Worm (Caenorhabditis elegans): ENCODE data around the gene gpx-6.

The gpx-6 gene

ce11 chrIV:8243170-8243569 is 21.2 kb downstream of the gpx-6 start:
- no peak for TF ChIP-seq scrt-1 (GFP tag; IDR thresholded peaks at IDR 0.05)
- no peak for TF ChIP-seq F13C5.2 (tag; optimal IDR thresholded peaks at IDR 0.05)
- no peak for TF ChIP-seq tbx-37 (GFP tag; conservative IDR thresholded peaks at IDR 0.05)
- no peak for TF ChIP-seq sea-1 (GFP tag; conservative IDR thresholded peaks at IDR 0.05)
- no peak for TF ChIP-seq hmbx-1 (tag; optimal IDR thresholded peaks at IDR 0.05)
- no peak for TF ChIP-seq ceh-36 (tag; optimal IDR thresholded peaks at IDR 0.05)
- TF ChIP-seq ama-1 (optimal IDR thresholded peaks at IDR 0.05): no peak
- no peak for TF ChIP-seq pes-1 (GFP tag; IDR thresholded peaks at IDR 0.05)
- TF ChIP-seq ets-7 (tag; optimal IDR thresholded peaks at IDR 0.05): no peak
- no peak for TF ChIP-seq hnd-1 (tag; optimal IDR thresholded peaks at IDR 0.05)
- no peak for TF ChIP-seq tra-4 (tag; optimal IDR thresholded peaks at IDR 0.05)
- no peak for TF ChIP-seq hmg-4 (GFP tag; optimal IDR thresholded peaks at IDR 0.05)
- TF ChIP-seq tbx-11 (GFP tag; IDR thresholded peaks at IDR 0.05): no peak

DNA sequence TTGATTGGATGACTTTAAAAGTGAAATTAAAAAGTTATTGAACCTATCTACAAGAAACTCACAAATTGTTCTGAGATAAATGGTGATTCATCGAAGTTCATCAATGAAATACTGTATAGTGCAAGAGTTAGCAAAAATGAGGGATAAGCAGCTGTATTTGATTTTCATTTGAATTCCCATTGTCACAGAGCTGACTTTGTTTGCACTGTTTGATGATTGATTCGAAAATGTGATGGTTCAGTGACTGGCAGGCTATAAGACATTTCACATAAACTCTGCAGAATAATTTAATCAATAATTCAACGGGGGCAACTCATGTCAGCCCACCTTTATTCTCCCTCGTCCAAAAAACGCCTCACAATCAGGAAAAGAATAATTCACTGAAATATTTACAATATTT is 21.6 kb downstream of the gpx-6 start, which contains the start of gene T09A12.8:
Gene T09A12.8, minus strand, starts transcription at position 101 of the 400 bp plus-strand sequence.
- TF ChIP-seq hmg-4 (GFP tag; optimal IDR thresholded peaks at IDR 0.05) (no peak), ceh-13 (GFP tag; optimal IDR thresholded peaks at IDR 0.05) (no peak), aly-1 (tag; optimal IDR thresholded peaks at IDR 0.05) (no peak)

ce11 chrIV:8244112-8244511 is 22.1 kb downstream of the gpx-6 start, which contains the start of gene T09A12.1:
T09A12.1 (plus strand) TSS chrIV:8244412.
- TF ChIP-seq flt-1 (GFP tag; IDR thresholded peaks at IDR 0.05): no peak
- no peak for TF ChIP-seq sea-1 (GFP tag; conservative IDR thresholded peaks at IDR 0.05)
- TF ChIP-seq hnd-1 (tag; optimal IDR thresholded peaks at IDR 0.05): no peak
- no peak for TF ChIP-seq F13C5.2 (tag; optimal IDR thresholded peaks at IDR 0.05)

ce11 chrIV:8247341-8247740 is 25.3 kb downstream of the gpx-6 start:
- TF ChIP-seq tra-4 (tag; optimal IDR thresholded peaks at IDR 0.05) (no peak), tbx-37 (GFP tag; conservative IDR thresholded peaks at IDR 0.05) (no peak), F13C5.2 (tag; optimal IDR thresholded peaks at IDR 0.05) (no peak), tbx-11 (GFP tag; IDR thresholded peaks at IDR 0.05) (no peak), scrt-1 (GFP tag; IDR thresholded peaks at IDR 0.05) (no peak), aly-1 (tag; optimal IDR thresholded peaks at IDR 0.05) (no peak), ceh-13 (GFP tag; optimal IDR thresholded peaks at IDR 0.05) (no peak), ama-1 (optimal IDR thresholded peaks at IDR 0.05) (no peak), flt-1 (GFP tag; IDR thresholded peaks at IDR 0.05) (no peak), hnd-1 (tag; optimal IDR thresholded peaks at IDR 0.05) (no peak), B0310.2 (tag; optimal IDR thresholded peaks at IDR 0.05) (no peak), hmbx-1 (tag; optimal IDR thresholded peaks at IDR 0.05) (no peak), ceh-36 (tag; optimal IDR thresholded peaks at IDR 0.05) (no peak), pes-1 (GFP tag; IDR thresholded peaks at IDR 0.05) (no peak), ets-7 (tag; optimal IDR thresholded peaks at IDR 0.05) (no peak), sea-1 (GFP tag; conservative IDR thresholded peaks at IDR 0.05) (no peak)

DNA sequence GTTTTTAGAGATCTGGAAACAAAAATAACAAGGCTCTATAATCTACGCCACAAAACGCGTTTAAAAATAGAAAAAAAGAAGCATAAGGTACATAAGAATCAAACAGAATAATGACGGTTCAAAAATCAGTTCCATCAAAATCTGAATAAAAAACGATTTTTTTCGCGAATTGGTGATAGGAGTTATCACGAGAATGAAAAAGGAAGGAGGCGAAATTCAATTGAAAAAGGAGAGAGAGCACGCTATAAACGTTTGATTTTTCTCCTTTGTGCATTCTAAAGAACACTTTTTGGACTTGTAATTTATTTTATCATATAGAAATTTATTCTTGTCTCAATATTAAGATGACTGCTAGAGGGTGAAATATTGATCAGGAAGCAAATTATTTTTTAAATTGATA is 29.3 kb downstream of the gpx-6 start:
- no peak for TF ChIP-seq hnd-1 (tag; optimal IDR thresholded peaks at IDR 0.05)
- TF ChIP-seq ceh-36 (tag; optimal IDR thresholded peaks at IDR 0.05): no peak
- TF ChIP-seq hmg-4 (GFP tag; optimal IDR thresholded peaks at IDR 0.05): no peak
- no peak for TF ChIP-seq tbx-11 (GFP tag; IDR thresholded peaks at IDR 0.05)
- no peak for TF ChIP-seq ceh-13 (GFP tag; optimal IDR thresholded peaks at IDR 0.05)
- no peak for TF ChIP-seq hmbx-1 (tag; optimal IDR thresholded peaks at IDR 0.05)
- TF ChIP-seq B0310.2 (tag; optimal IDR thresholded peaks at IDR 0.05): no peak
- no peak for TF ChIP-seq ama-1 (optimal IDR thresholded peaks at IDR 0.05)
- no peak for TF ChIP-seq F13C5.2 (tag; optimal IDR thresholded peaks at IDR 0.05)
- no peak for TF ChIP-seq tbx-37 (GFP tag; conservative IDR thresholded peaks at IDR 0.05)
- TF ChIP-seq aly-1 (tag; optimal IDR thresholded peaks at IDR 0.05): no peak
- TF ChIP-seq sea-1 (GFP tag; conservative IDR thresholded peaks at IDR 0.05): no peak

- TF ChIP-seq tra-4 (tag; optimal IDR thresholded peaks at IDR 0.05) (peak; percentile 91), ets-7 (tag; optimal IDR thresholded peaks at IDR 0.05) (peak; percentile 81), hnd-1 (tag; optimal IDR thresholded peaks at IDR 0.05) (peak; percentile 93), ama-1 (optimal IDR thresholded peaks at IDR 0.05) (no peak), B0310.2 (tag; optimal IDR thresholded peaks at IDR 0.05) (peak; percentile 97), aly-1 (tag; optimal IDR thresholded peaks at IDR 0.05) (peak; percentile 91), scrt-1 (GFP tag; IDR thresholded peaks at IDR 0.05) (peak; percentile 96; the same call in 1 of the 2 replicates), pes-1 (GFP tag; IDR thresholded peaks at IDR 0.05) (peak; percentile 97), ceh-13 (GFP tag; optimal IDR thresholded peaks at IDR 0.05) (peak; percentile 97), hmbx-1 (tag; optimal IDR thresholded peaks at IDR 0.05) (peak; percentile 92), F13C5.2 (tag; optimal IDR thresholded peaks at IDR 0.05) (peak; percentile 98), ceh-36 (tag; optimal IDR thresholded peaks at IDR 0.05) (peak; percentile 97), tbx-37 (GFP tag; conservative IDR thresholded peaks at IDR 0.05) (peak; percentile 95), tbx-11 (GFP tag; IDR thresholded peaks at IDR 0.05) (peak; percentile 96), sea-1 (GFP tag; conservative IDR thresholded peaks at IDR 0.05) (peak; percentile 95), flt-1 (GFP tag; IDR thresholded peaks at IDR 0.05) (peak; percentile 99), hmg-4 (GFP tag; optimal IDR thresholded peaks at IDR 0.05) (no peak)
These were observed 30.9 kb downstream of the gpx-6 start for ce11 chrIV:8252856-8253255.

- no peak for TF ChIP-seq sea-1 (GFP tag; conservative IDR thresholded peaks at IDR 0.05)
- TF ChIP-seq tbx-37 (GFP tag; conservative IDR thresholded peaks at IDR 0.05): no peak
- no peak for TF ChIP-seq scrt-1 (GFP tag; IDR thresholded peaks at IDR 0.05)
- no peak for TF ChIP-seq ceh-13 (GFP tag; optimal IDR thresholded peaks at IDR 0.05)
- no peak for TF ChIP-seq flt-1 (GFP tag; IDR thresholded peaks at IDR 0.05)
- no peak for TF ChIP-seq tbx-11 (GFP tag; IDR thresholded peaks at IDR 0.05)
- no peak for TF ChIP-seq F13C5.2 (tag; optimal IDR thresholded peaks at IDR 0.05)
- TF ChIP-seq B0310.2 (tag; optimal IDR thresholded peaks at IDR 0.05): no peak
- no peak for TF ChIP-seq tra-4 (tag; optimal IDR thresholded peaks at IDR 0.05)
- TF ChIP-seq pes-1 (GFP tag; IDR thresholded peaks at IDR 0.05): no peak
- TF ChIP-seq ceh-36 (tag; optimal IDR thresholded peaks at IDR 0.05): no peak
- TF ChIP-seq ets-7 (tag; optimal IDR thresholded peaks at IDR 0.05): no peak
- TF ChIP-seq ama-1 (optimal IDR thresholded peaks at IDR 0.05): no peak
- no peak for TF ChIP-seq hmbx-1 (tag; optimal IDR thresholded peaks at IDR 0.05)
- no peak for TF ChIP-seq aly-1 (tag; optimal IDR thresholded peaks at IDR 0.05)
- TF ChIP-seq hmg-4 (GFP tag; optimal IDR thresholded peaks at IDR 0.05): no peak
- no peak for TF ChIP-seq hnd-1 (tag; optimal IDR thresholded peaks at IDR 0.05)
These were observed 32.2 kb downstream of the gpx-6 start for ce11 chrIV:8254193-8254592.
